Worm (Caenorhabditis elegans) whole organism, L1 larva: ENCODE results near the gene kvs-2.

Source experiments
- blmp-1 ChIP-seq: fragments of 150-350 bp; optimal IDR thresholded peaks from 2 replicates; lab custom pipeline; 2014; ENCODE audit warnings: missing biosample characterization, missing genetic modification characterization
- ceh-82 ChIP-seq, 3 experiments: fragments of 150-350 bp in 1 of 3; sonication (generic microtip) in 2 of 3; optimal IDR thresholded peaks; 2 replicates each; lab custom pipeline; 2014 to 2017; ENCODE audit warnings: missing biosample characterization in 3 of 3, missing genetic modification characterization in 3 of 3
- elt-3 ChIP-seq, 6 experiments: fragments of 150-350 bp in 1 of 6; sonication (generic microtip); optimal IDR thresholded peaks; 2 replicates each; lab custom pipeline; 2017 to 2018; ENCODE audit warnings: missing biosample characterization in 6 of 6, missing genetic modification characterization in 6 of 6, inconsistent platforms in 1 of 6
- unc-130 ChIP-seq: fragments of 150-350 bp; optimal IDR thresholded peaks from 2 replicates; lab custom pipeline; 2017; ENCODE audit warnings: missing biosample characterization, missing genetic modification characterization, inconsistent platforms

DNA sequence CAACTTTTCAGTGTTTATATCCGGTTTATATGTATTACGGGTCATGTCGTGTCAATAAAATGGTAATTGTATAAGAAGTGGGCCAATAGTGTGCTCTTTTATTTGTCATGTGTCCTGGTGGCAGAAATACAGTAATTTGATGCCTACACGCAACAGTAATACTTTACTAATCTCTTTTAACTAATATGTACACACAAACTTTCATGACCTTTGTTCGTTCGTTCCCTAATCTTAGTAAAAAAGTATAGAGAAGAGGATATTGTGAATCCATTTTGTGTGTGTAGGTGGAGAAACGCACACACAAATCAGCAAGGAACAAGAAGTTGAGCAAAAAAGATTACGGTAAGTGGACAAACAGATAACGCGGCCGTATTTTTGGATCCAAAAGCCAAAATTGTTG is 35.0 kb downstream of the kvs-2 start:
- TF ChIP-seq ceh-82 (tag; optimal IDR thresholded peaks at IDR 0.05; lab: Kevin White, UChicago), result no peak
- TF ChIP-seq unc-130 (tag; lab: Kevin White, UChicago), result no peak
- TF ChIP-seq elt-3 (tag; optimal IDR thresholded peaks at IDR 0.05; lab: Kevin White, UChicago), result no peak
- no peak for TF ChIP-seq blmp-1 (tag; lab: Kevin White, UChicago)
